Fruit fly (Drosophila melanogaster) Kc167 (cell line): Measurements from ENCODE around the gene Cp190.

ENCODE experiments used
- Myc ChIP-seq: fragments of >200 bp; optimal IDR thresholded peaks from 2 replicates; lab custom pipeline; 2017; ENCODE audit warnings: missing external identifiers
- Sin3A ChIP-seq: fragments of >200 bp; optimal IDR thresholded peaks from 2 replicates; lab custom pipeline; 2018; ENCODE audit warnings: missing external identifiers
- h ChIP-seq: fragments of >200 bp; optimal IDR thresholded peaks from 3 replicates; lab custom pipeline; 2018; ENCODE audit warnings: missing external identifiers
- insv ChIP-seq: fragments of >200 bp; optimal IDR thresholded peaks from 3 replicates; lab custom pipeline; 2018; ENCODE audit warnings: missing external identifiers
- psq ChIP-seq: fragments of >200 bp; optimal IDR thresholded peaks from 2 replicates; lab custom pipeline; 2017; ENCODE audit warnings: missing external identifiers
- ttk ChIP-seq: sonication (Bioruptor generic); optimal IDR thresholded peaks from 2 replicates; lab custom pipeline; 2017; ENCODE audit warnings: missing external identifiers

- TF ChIP-seq psq (lab: Kevin White, UChicago) (no peak), Sin3A (lab: Kevin White, UChicago) (no peak), insv (lab: Kevin White, UChicago) (no peak), h (lab: Kevin White, UChicago) (no peak), Myc (lab: Kevin White, UChicago) (no peak), ttk (lab: Kevin White, UChicago) (no peak)
Observed at dm6 chr3R:15277926-15278869, 3.2 kb upstream of the Cp190 start, which contains the start of the genes MRG15 and Tm1.
